Worm (Caenorhabditis elegans): ENCODE results near the gene mans-3.
A peak's percentile ranks its signal among the peaks of the same experiment; 100 is the strongest.

The mans-3 gene

DNA sequence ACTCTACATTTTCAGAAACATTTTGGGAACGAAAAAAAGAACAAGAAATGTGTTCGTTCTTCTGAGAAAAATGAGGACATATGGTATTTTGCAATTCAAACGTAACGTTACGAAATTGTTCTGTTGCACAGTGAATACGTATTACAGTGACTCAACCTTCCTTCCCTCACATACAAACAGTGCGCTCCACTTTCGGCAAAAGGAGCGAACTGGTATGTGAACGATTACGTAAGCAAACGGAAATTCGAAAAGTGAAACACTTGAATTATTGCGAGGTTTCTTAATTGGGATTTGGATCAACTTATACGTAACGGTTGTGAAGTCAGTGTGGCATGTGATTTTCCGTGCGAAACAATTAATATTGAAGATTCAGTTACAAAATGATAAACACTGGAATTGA, 44.4 kb upstream of the mans-3 start:
- no peak for TF ChIP-seq mec-3 (tag; optimal IDR thresholded peaks at IDR 0.05; ENCODE audit: borderline replicate concordance)
- TF ChIP-seq elt-2 (tag; optimal IDR thresholded peaks at IDR 0.05) = no peak
- no peak for TF ChIP-seq hlh-6 (tag; optimal IDR thresholded peaks at IDR 0.05)
- TF ChIP-seq ceh-2 (tag; optimal IDR thresholded peaks at IDR 0.05) = no peak
- TF ChIP-seq pha-2 (tag; optimal IDR thresholded peaks at IDR 0.05) = no peak
- TF ChIP-seq ceh-9 (tag; optimal IDR thresholded peaks at IDR 0.05) = no peak
- no peak for TF ChIP-seq dve-1 (tag; optimal IDR thresholded peaks at IDR 0.05)
- no peak for TF ChIP-seq nhr-232 (tag; optimal IDR thresholded peaks at IDR 0.05)
- no peak for TF ChIP-seq dmd-4 (tag; optimal IDR thresholded peaks at IDR 0.05; ENCODE audit: borderline replicate concordance)
- no peak for TF ChIP-seq ceh-18 (tag; optimal IDR thresholded peaks at IDR 0.05)
- no peak for TF ChIP-seq hlh-8 (tag; optimal IDR thresholded peaks at IDR 0.05)
- TF ChIP-seq K09A11.1 (tag; optimal IDR thresholded peaks at IDR 0.05; ENCODE audit: insufficient read depth) = no peak
- no peak for TF ChIP-seq tbx-7 (tag; optimal IDR thresholded peaks at IDR 0.05)
- TF ChIP-seq ceh-19 (GFP tag; optimal IDR thresholded peaks at IDR 0.05) = no peak
- TF ChIP-seq lim-6 (tag; optimal IDR thresholded peaks at IDR 0.05) = no peak
- no peak for TF ChIP-seq unc-3 (GFP tag; conservative IDR thresholded peaks at IDR 0.05)
- TF ChIP-seq unc-3 (tag; optimal IDR thresholded peaks at IDR 0.05) = no peak
- no peak for TF ChIP-seq ceh-24 (tag; optimal IDR thresholded peaks at IDR 0.05)
- no peak for TF ChIP-seq ceh-45 (GFP tag; IDR thresholded peaks at IDR 0.05)
- no peak for TF ChIP-seq unc-86 (tag; optimal IDR thresholded peaks at IDR 0.05)
- TF ChIP-seq ceh-48 (tag; optimal IDR thresholded peaks at IDR 0.05) = no peak

DNA sequence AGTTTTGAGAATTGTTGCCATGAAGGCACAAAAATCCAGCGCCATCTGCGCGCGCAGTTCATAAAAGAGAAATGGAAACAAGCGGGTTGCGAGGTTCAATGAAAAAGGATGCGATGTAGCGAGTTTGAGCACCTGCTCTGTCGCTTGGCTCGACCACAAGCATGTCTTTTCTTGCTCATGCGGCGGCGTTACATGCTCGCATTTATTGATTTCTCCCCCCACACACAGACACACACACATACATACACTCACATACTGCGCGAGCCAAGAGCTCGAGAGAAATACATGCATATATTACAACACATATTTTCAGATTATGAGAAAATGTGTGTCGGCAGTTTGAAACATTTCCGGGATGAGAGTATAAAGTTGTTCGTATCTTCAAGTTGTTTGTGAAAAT, 43.4 kb upstream of the mans-3 start:
- TF ChIP-seq C08G9.2 (tag; optimal IDR thresholded peaks at IDR 0.05) (no peak), ceh-34 (tag; optimal IDR thresholded peaks at IDR 0.05) (no peak), pros-1 (tag; optimal IDR thresholded peaks at IDR 0.05) (peak; percentile 17), sox-4 (tag; optimal IDR thresholded peaks at IDR 0.05) (no peak), pag-3 (tag; optimal IDR thresholded peaks at IDR 0.05; ENCODE audit: borderline replicate concordance) (no peak), unc-42 (tag; optimal IDR thresholded peaks at IDR 0.05) (peak; percentile 12), unc-55 (GFP tag; optimal IDR thresholded peaks at IDR 0.05) (no peak), ceh-31 (tag; optimal IDR thresholded peaks at IDR 0.05) (peak; percentile 37), nfya-1 (tag; optimal IDR thresholded peaks at IDR 0.05) (peak; percentile 23), K09A11.1 (tag; optimal IDR thresholded peaks at IDR 0.05; ENCODE audit: insufficient read depth) (no peak), ets-4 (tag; optimal IDR thresholded peaks at IDR 0.05) (no peak), odd-2 (tag; optimal IDR thresholded peaks at IDR 0.05) (no peak), ceh-2 (tag; optimal IDR thresholded peaks at IDR 0.05) (no peak), F13H6.1 (tag; optimal IDR thresholded peaks at IDR 0.05) (no peak), hlh-8 (tag; optimal IDR thresholded peaks at IDR 0.05) (no peak), che-1 (tag; optimal IDR thresholded peaks at IDR 0.05) (no peak), ceh-48 (tag; optimal IDR thresholded peaks at IDR 0.05) (peak; percentile 98)

ce11 chrX:5122369-5122768, 42.8 kb upstream of the mans-3 start:
- no peak for TF ChIP-seq pat-9 (tag; optimal IDR thresholded peaks at IDR 0.05)
- TF ChIP-seq ceh-22 (tag; optimal IDR thresholded peaks at IDR 0.05) = no peak
- no peak for TF ChIP-seq ref-2 (tag; optimal IDR thresholded peaks at IDR 0.05)
- no peak for TF ChIP-seq zip-5 (tag; optimal IDR thresholded peaks at IDR 0.05)
- TF ChIP-seq C08G9.2 (tag; optimal IDR thresholded peaks at IDR 0.05) = no peak
- no peak for TF ChIP-seq ttx-3 (tag; optimal IDR thresholded peaks at IDR 0.05)

Data from whole organism, late embryonic.